Worm (Caenorhabditis elegans) whole organism, L4/young adult: Measurements from ENCODE around the gene fbxa-80.

ENCODE experiments used
- dao-5 ChIP-seq: sonication (generic microtip); optimal IDR thresholded peaks from 2 replicates; lab custom pipeline; 2016; ENCODE audit warnings: missing genotype, missing genetic modification characterization, moderate library complexity, missing compliant biosample characterization
- him-1 ChIP-seq: sonication (generic microtip); optimal IDR thresholded peaks from 2 replicates; lab custom pipeline; 2016; ENCODE audit warnings: missing genotype, missing genetic modification reagents, missing genetic modification characterization, missing compliant biosample characterization

DNA sequence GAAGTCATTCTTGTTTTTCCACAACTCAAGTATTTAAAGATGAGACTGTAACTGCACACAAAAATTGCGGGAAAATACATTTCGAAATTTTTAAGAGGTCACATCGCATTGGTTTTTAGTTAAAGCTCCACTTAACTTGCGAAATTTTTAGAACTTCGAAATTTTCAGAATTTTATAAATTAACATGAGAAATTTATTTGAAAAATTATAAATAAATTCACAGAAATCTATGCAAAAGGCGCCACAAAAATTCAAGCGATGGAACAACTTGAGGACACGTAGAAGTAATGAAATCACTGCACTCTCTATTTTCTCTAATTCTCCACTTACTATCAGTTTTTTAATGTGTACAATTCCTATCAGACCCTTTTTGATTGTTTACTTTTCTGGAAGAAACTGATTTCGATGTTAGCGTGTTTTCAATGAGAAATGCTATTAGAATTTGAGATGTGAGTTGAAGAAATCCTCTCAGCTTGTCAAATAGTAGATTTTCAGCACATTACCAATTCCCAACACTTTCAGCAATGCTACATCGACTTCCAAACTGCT, 43.6 kb downstream of the fbxa-80 start, which contains the start of gene fbxa-31:
- TF ChIP-seq him-1 (tag; lab: Kevin White, UChicago) (no peak), dao-5 (tag; lab: Kevin White, UChicago) (no peak)
